Fruit fly (Drosophila melanogaster) whole organism, adult: ENCODE measurements around the gene CG15412.

ENCODE experiments used
- CG11617 ChIP-seq: fragments of 200-800 bp; sonication (Bioruptor generic); optimal IDR thresholded peaks from 2 replicates; lab custom pipeline; 2017; ENCODE audit warnings: mild to moderate bottlenecking, missing biosample characterization, missing genetic modification reagents, missing genetic modification characterization
- CG12768 ChIP-seq: fragments of 200-800 bp; sonication (Bioruptor generic); optimal IDR thresholded peaks from 2 replicates; lab custom pipeline; 2017; ENCODE audit warnings: missing biosample characterization, missing genetic modification characterization, mild to moderate bottlenecking, moderate library complexity, missing genetic modification reagents
- CG14711 ChIP-seq: fragments of 200-800 bp; sonication (Bioruptor generic); optimal IDR thresholded peaks from 2 replicates; lab custom pipeline; 2018; ENCODE audit warnings: missing biosample characterization, mild to moderate bottlenecking, missing genetic modification characterization, moderate library complexity
- CG1620 ChIP-seq: fragments of 200-800 bp; sonication (Bioruptor generic); optimal IDR thresholded peaks from 2 replicates; lab custom pipeline; 2016; ENCODE audit warnings: missing biosample characterization, missing genetic modification characterization
- CG33017 ChIP-seq: fragments of 200-800 bp; sonication (Bioruptor generic); optimal IDR thresholded peaks from 2 replicates; lab custom pipeline; 2018; ENCODE audit warnings: missing biosample characterization, mild to moderate bottlenecking, missing genetic modification characterization, moderate library complexity
- CG5204 ChIP-seq: fragments of 200-800 bp; sonication (Bioruptor generic); optimal IDR thresholded peaks from 2 replicates; lab custom pipeline; 2016; ENCODE audit warnings: missing biosample characterization, missing genetic modification characterization
- CG7045 ChIP-seq: fragments of 200-800 bp; sonication (Bioruptor generic); optimal IDR thresholded peaks from 2 replicates; lab custom pipeline; 2017; ENCODE audit warnings: missing biosample characterization, mild to moderate bottlenecking, missing genetic modification characterization
- CG7101 ChIP-seq: fragments of 200-800 bp; sonication (Bioruptor generic); optimal IDR thresholded peaks from 2 replicates; lab custom pipeline; 2018; ENCODE audit warnings: missing biosample characterization, mild to moderate bottlenecking, missing genetic modification characterization, moderate library complexity
- Clk ChIP-seq: fragments of 200-800 bp; sonication (Bioruptor generic); optimal IDR thresholded peaks from 2 replicates; lab custom pipeline; 2017; ENCODE audit warnings: missing biosample characterization, missing genetic modification characterization
- Crg-1 ChIP-seq: fragments of 200-800 bp; sonication (Bioruptor generic); optimal IDR thresholded peaks from 2 replicates; lab custom pipeline; 2016; ENCODE audit warnings: missing biosample characterization, missing genetic modification characterization
- Hr96 ChIP-seq: fragments of 200-800 bp; sonication (Bioruptor generic); optimal IDR thresholded peaks from 2 replicates; lab custom pipeline; 2016; ENCODE audit warnings: missing biosample characterization, missing genetic modification characterization
- Mnt ChIP-seq: fragments of 200-800 bp; sonication (Bioruptor generic); optimal IDR thresholded peaks from 2 replicates; lab custom pipeline; 2016; ENCODE audit warnings: missing biosample characterization, mild to moderate bottlenecking, missing genetic modification characterization
- bab1 ChIP-seq: fragments of 200-800 bp; sonication (Bioruptor generic); optimal IDR thresholded peaks from 3 replicates; lab custom pipeline; 2019; ENCODE audit warnings: missing biosample characterization, mild to moderate bottlenecking, missing genetic modification characterization, moderate library complexity
- cic ChIP-seq: fragments of 200-800 bp; sonication (Bioruptor generic); optimal IDR thresholded peaks from 2 replicates; lab custom pipeline; 2017; ENCODE audit warnings: missing biosample characterization, mild to moderate bottlenecking, missing genetic modification characterization, moderate library complexity
- cnc ChIP-seq, 2 experiments: fragments of >200 bp; optimal IDR thresholded peaks; 2 replicates each; lab custom pipeline; 2017
- kay ChIP-seq: fragments of 200-800 bp; sonication (Bioruptor generic); peaks from one replicate; lab custom pipeline; 2016; ENCODE audit warnings: missing biosample characterization, missing genetic modification characterization, borderline replicate concordance
- ovo ChIP-seq: fragments of 200-800 bp; sonication (Bioruptor generic); optimal IDR thresholded peaks from 2 replicates; lab custom pipeline; 2016; ENCODE audit warnings: missing biosample characterization, missing genetic modification characterization
- pad ChIP-seq: fragments of 200-800 bp; sonication (Bioruptor generic); optimal IDR thresholded peaks from 3 replicates; lab custom pipeline; 2017; ENCODE audit warnings: missing biosample characterization, missing genetic modification characterization, mild to moderate bottlenecking, moderate library complexity, missing genetic modification reagents
- tj ChIP-seq: fragments of 200-800 bp; sonication (Bioruptor generic); optimal IDR thresholded peaks from 3 replicates; lab custom pipeline; 2017; ENCODE audit warnings: missing biosample characterization, mild to moderate bottlenecking, missing genetic modification characterization, moderate library complexity
- toe ChIP-seq: fragments of 200-800 bp; sonication (Bioruptor generic); optimal IDR thresholded peaks from 2 replicates; lab custom pipeline; 2016; ENCODE audit warnings: missing biosample characterization, missing genetic modification characterization

Gene CG15412

DNA sequence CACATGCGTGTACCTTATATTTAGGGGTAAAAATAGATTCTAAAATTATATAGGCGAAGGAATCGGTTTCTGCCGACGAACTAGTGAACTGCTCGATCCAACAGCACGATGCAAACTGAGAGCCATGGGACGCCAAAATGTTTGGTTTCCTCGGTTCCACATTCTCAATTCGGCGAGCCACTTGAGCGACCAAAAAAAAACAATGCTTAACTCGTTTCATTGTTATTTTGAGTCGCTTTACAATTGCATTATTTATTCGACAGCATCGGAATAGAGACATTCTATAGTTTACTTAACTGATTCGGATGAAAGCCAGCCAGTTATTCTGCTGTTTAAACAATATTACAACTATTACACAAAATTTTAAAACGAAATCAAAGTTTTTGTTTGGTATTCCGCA is at the start of gene CG15412:
TSS of gene CG15412 (minus strand) at position 101 of the 400 bp plus-strand sequence.
- TF ChIP-seq CG7045 (GFP tag; lab: Kevin White, UChicago) = no peak
- TF ChIP-seq pad = no peak
- no peak for TF ChIP-seq CG33017 (tag; lab: Kevin White, UChicago)
- no peak for TF ChIP-seq CG12768 (GFP tag; lab: Kevin White, UChicago)
- no peak for TF ChIP-seq CG14711 (tag; lab: Kevin White, UChicago)
- TF ChIP-seq Clk (GFP tag; lab: Kevin White, UChicago) = no peak
- TF ChIP-seq kay = no peak
- TF ChIP-seq CG5204 (GFP tag; lab: Kevin White, UChicago) = no peak
- TF ChIP-seq cnc (optimal IDR thresholded peaks at IDR 0.05; lab: Kevin White, UChicago) = no peak

- TF ChIP-seq kay = peak; percentile 7
- no peak for TF ChIP-seq cic (GFP tag; lab: Kevin White, UChicago)
Measured at dm6 chr2L:3422753-3423152, 47.2 kb upstream of the CG15412 start.

DNA sequence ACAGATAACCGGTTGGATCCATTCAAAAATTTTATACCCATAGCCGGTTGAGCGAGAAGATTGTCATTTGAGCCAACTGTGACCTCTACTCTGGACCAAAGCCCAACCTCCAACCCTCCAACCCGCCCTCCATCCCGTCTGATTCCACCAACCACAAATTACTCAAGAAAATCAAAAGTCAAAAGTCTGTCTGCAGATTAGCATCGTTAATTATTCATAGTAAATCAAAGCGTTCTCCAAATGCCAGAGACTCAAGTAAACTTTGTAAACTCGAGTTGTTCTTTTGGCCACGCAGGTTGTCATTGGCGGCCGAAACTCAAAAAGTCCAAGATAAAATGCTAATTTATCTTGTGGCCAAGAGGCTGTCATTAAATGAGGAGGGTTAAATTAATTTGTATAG is 42.1 kb upstream of the CG15412 start:
- TF ChIP-seq Mnt (GFP tag; lab: Kevin White, UChicago) = no peak
- no peak for TF ChIP-seq tj (GFP tag; lab: Kevin White, UChicago)
- no peak for TF ChIP-seq kay
- no peak for TF ChIP-seq CG11617 (GFP tag; lab: Kevin White, UChicago)
- TF ChIP-seq CG33017 (tag; lab: Kevin White, UChicago) = no peak
- TF ChIP-seq pad = no peak
- no peak for TF ChIP-seq CG7045 (GFP tag; lab: Kevin White, UChicago)
- TF ChIP-seq Hr96 (GFP tag; lab: Kevin White, UChicago) = no peak
- TF ChIP-seq ovo (GFP tag; lab: Kevin White, UChicago) = no peak
- no peak for TF ChIP-seq CG7101 (tag; lab: Kevin White, UChicago)
- TF ChIP-seq cic (GFP tag; lab: Kevin White, UChicago) = no peak

dm6 chr2L:3416527-3417304 is 41.2 kb upstream of the CG15412 start, which contains the start of gene CG31952:
TSS of gene CG31952 (plus strand) at chr2L:3416693.
- TF ChIP-seq bab1 (GFP tag; lab: Kevin White, UChicago) (no peak), Hr96 (GFP tag; lab: Kevin White, UChicago) (no peak), CG14711 (tag; lab: Kevin White, UChicago) (no peak), CG5204 (GFP tag; lab: Kevin White, UChicago) (no peak), ovo (GFP tag; lab: Kevin White, UChicago) (no peak), CG33017 (tag; lab: Kevin White, UChicago) (no peak), kay (no peak)

DNA sequence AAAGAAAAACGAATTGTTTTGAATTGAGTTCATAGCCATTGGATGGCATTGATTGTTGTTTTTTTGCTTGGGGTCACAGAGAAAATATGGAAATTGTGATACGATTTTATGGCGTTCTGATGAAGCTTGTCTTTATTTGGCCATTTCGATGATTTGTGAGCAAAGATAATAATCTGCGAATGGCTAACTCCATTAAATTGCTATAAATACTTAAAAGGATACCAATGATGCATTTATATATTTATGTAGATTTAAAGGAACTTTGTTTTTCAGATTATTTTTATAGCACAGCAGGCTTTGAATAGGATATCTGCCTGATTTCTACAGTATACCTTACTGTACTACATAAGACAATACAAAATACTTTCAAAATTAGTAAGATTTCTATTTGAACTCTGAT is 34.7 kb upstream of the CG15412 start, which contains the start of gene CG8840:
TSS of gene CG8840 (plus strand) at position 301 of the 400 bp plus-strand sequence.
- TF ChIP-seq CG5204 (GFP tag; lab: Kevin White, UChicago) (no peak), CG33017 (tag; lab: Kevin White, UChicago) (no peak), CG7045 (GFP tag; lab: Kevin White, UChicago) (no peak), toe (GFP tag; lab: Kevin White, UChicago) (no peak), bab1 (GFP tag; lab: Kevin White, UChicago) (no peak)

DNA sequence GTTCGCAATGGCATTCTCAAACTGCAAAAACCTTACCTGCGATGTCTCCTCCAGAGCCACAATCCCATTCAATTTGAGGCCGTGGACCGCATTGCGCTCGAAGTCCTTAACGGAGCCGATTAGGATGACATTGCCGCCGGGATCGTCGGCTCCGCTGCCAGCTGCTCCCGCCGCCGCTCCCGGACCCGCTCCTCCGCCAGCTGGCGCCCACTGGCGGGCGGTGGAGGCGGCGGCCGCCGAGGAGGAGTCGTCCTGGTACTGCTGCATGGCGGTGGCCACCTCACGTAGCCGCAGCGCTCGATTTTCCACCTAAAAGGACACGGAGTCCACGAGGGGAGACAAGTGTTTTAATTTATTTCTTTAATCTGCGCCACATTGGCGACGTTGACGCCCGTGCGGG is 32.2 kb upstream of the CG15412 start:
- TF ChIP-seq CG1620 (no peak), cnc (optimal IDR thresholded peaks at IDR 0.05; lab: Kevin White, UChicago) (no peak), CG14711 (tag; lab: Kevin White, UChicago) (no peak), pad (no peak), bab1 (GFP tag; lab: Kevin White, UChicago) (no peak), Crg-1 (no peak), Hr96 (GFP tag; lab: Kevin White, UChicago) (no peak), kay (no peak), CG5204 (GFP tag; lab: Kevin White, UChicago) (no peak), cic (GFP tag; lab: Kevin White, UChicago) (no peak), CG12768 (GFP tag; lab: Kevin White, UChicago) (no peak), CG33017 (tag; lab: Kevin White, UChicago) (no peak), CG11617 (GFP tag; lab: Kevin White, UChicago) (no peak), tj (GFP tag; lab: Kevin White, UChicago) (no peak), ovo (GFP tag; lab: Kevin White, UChicago) (no peak)

- TF ChIP-seq pad = no peak
- no peak for TF ChIP-seq CG14711 (tag; lab: Kevin White, UChicago)
Measured at dm6 chr2L:3397594-3398073, 22.1 kb upstream of the CG15412 start, which contains the start of gene CG34175. TSS of gene CG34175 (plus strand) at chr2L:3398023.
